Fruit fly (Drosophila melanogaster) whole organism, prepupa: Measurements from ENCODE around the gene Dh31.

Experiments
- CG3032 ChIP-seq: fragments of 200-800 bp; optimal IDR thresholded peaks from 2 replicates; lab custom pipeline; 2019; ENCODE audit warnings: missing biosample characterization, mild to moderate bottlenecking, missing genetic modification characterization, moderate library complexity
- CG31627 ChIP-seq: fragments of 200-800 bp; sonication (Bioruptor generic); optimal IDR thresholded peaks from 3 replicates; lab custom pipeline; 2016; ENCODE audit warnings: missing biosample characterization, missing genetic modification characterization
- CG34406 ChIP-seq: fragments of 200-800 bp; sonication (Bioruptor generic); optimal IDR thresholded peaks from 3 replicates; lab custom pipeline; 2016; ENCODE audit warnings: missing biosample characterization, missing genetic modification characterization
- CG3919 ChIP-seq: fragments of 200-800 bp; sonication (Bioruptor generic); optimal IDR thresholded peaks from 3 replicates; lab custom pipeline; 2016; ENCODE audit warnings: missing biosample characterization, missing genetic modification characterization
- CG8119 ChIP-seq: fragments of 200-800 bp; sonication (Bioruptor generic); IDR thresholded peaks from 3 replicates; pipeline ENCODE4 v1.3.6; 2022; ENCODE audit warnings: missing biosample characterization, missing genetic modification characterization
- Eip78C ChIP-seq: fragments of 200-800 bp; sonication (Bioruptor generic); peaks from one replicate; lab custom pipeline; 2016; ENCODE audit warnings: missing biosample characterization, missing genetic modification characterization
- Ets96B ChIP-seq: fragments of 200-800 bp; optimal IDR thresholded peaks from 2 replicates; lab custom pipeline; 2019; ENCODE audit warnings: missing biosample characterization, mild to moderate bottlenecking, missing genetic modification characterization, moderate library complexity
- Met ChIP-seq: fragments of 200-800 bp; sonication (Bioruptor generic); optimal IDR thresholded peaks from 3 replicates; lab custom pipeline; 2016; ENCODE audit warnings: missing biosample characterization, missing genetic modification characterization
- OdsH ChIP-seq: fragments of 200-800 bp; sonication (Bioruptor generic); optimal IDR thresholded peaks from 3 replicates; lab custom pipeline; 2016; ENCODE audit warnings: missing biosample characterization, missing genetic modification characterization
- Sox14 ChIP-seq: fragments of 200-800 bp; sonication (Bioruptor generic); optimal IDR thresholded peaks from 3 replicates; lab custom pipeline; 2016; ENCODE audit warnings: missing biosample characterization, missing genetic modification characterization
- Sox15 ChIP-seq: fragments of 200-800 bp; sonication (Bioruptor generic); optimal IDR thresholded peaks from 3 replicates; lab custom pipeline; 2016; ENCODE audit warnings: missing biosample characterization, missing genetic modification characterization
- net ChIP-seq: fragments of 200-800 bp; sonication (Bioruptor generic); optimal IDR thresholded peaks from 3 replicates; lab custom pipeline; 2016; ENCODE audit warnings: missing biosample characterization, missing genetic modification characterization
- topi ChIP-seq: fragments of 200-800 bp; sonication (Bioruptor generic); optimal IDR thresholded peaks from 3 replicates; lab custom pipeline; 2016; ENCODE audit warnings: missing biosample characterization, missing genetic modification characterization
- vri ChIP-seq: fragments of 200-800 bp; sonication (Bioruptor generic); optimal IDR thresholded peaks from 3 replicates; lab custom pipeline; 2016; ENCODE audit warnings: missing biosample characterization, mild to moderate bottlenecking, missing genetic modification characterization

- TF ChIP-seq Sox15 (GFP tag; lab: Kevin White, UChicago) = no peak
- no peak for TF ChIP-seq CG3919 (GFP tag; lab: Kevin White, UChicago)
- no peak for TF ChIP-seq Ets96B (tag; lab: Kevin White, UChicago)
- no peak for TF ChIP-seq Eip78C (GFP tag; lab: Kevin White, UChicago)
- TF ChIP-seq CG31627 (GFP tag; lab: Kevin White, UChicago) = peak; percentile 3
- no peak for TF ChIP-seq OdsH (GFP tag; lab: Kevin White, UChicago)
- no peak for TF ChIP-seq vri (GFP tag; lab: Kevin White, UChicago)
- no peak for TF ChIP-seq CG34406 (GFP tag; lab: Kevin White, UChicago)
- TF ChIP-seq Sox14 (GFP tag; lab: Kevin White, UChicago) = peak; percentile 42
- no peak for TF ChIP-seq CG8119 (GFP tag; lab: Robert Waterston, UW)
- no peak for TF ChIP-seq Met
- no peak for TF ChIP-seq topi
- TF ChIP-seq CG3032 (tag; lab: Kevin White, UChicago) = no peak
- TF ChIP-seq net (GFP tag; lab: Kevin White, UChicago) = no peak
These were observed 38.9 kb upstream of the Dh31 start for dm6 chr2L:8545393-8546100.
